Fruit fly (Drosophila melanogaster): ENCODE results near the gene CG11248.

Gene CG11248

dm6 chr3L:21652768-21653167, 27.1 kb upstream of the CG11248 start (continued):
- peak; percentile 61 for TF ChIP-seq slp2 (GFP tag; optimal IDR thresholded peaks at IDR 0.05)
- no peak for TF ChIP-seq CG7745 (tag; optimal IDR thresholded peaks at IDR 0.05)
- peak; percentile 73 for TF ChIP-seq CG13123 (GFP tag; optimal IDR thresholded peaks at IDR 0.05)
- TF ChIP-seq eve (GFP tag; optimal IDR thresholded peaks at IDR 0.05) = no peak
- peak; percentile 61 for TF ChIP-seq pita (GFP tag; optimal IDR thresholded peaks at IDR 0.05)
- no peak for TF ChIP-seq Usf (GFP tag; optimal IDR thresholded peaks at IDR 0.05)
- peak; percentile 56 for TF ChIP-seq pho (GFP tag; optimal IDR thresholded peaks at IDR 0.05)
- TF ChIP-seq CG6689 (GFP tag; IDR thresholded peaks at IDR 0.05) = no peak; the same call in 1 of the 2 replicates
- TF ChIP-seq CG9215 (GFP tag; IDR thresholded peaks at IDR 0.05) = no peak; the same call in 1 of the 2 replicates
- no peak for TF ChIP-seq BtbVII (GFP tag; optimal IDR thresholded peaks at IDR 0.05)
- no peak for TF ChIP-seq Asciz (GFP tag; optimal IDR thresholded peaks at IDR 0.05)
- TF ChIP-seq CG7963 (GFP tag; IDR thresholded peaks at IDR 0.05; ENCODE audit: partially characterized antibody) = no peak
- peak in 1 of 3 experiments; percentile 26 for TF ChIP-seq lola (GFP tag; optimal IDR thresholded peaks at IDR 0.05)
- peak; percentile 65 for TF ChIP-seq ranshi (GFP tag; IDR thresholded peaks at IDR 0.05)
- TF ChIP-seq CG4617 (GFP tag; optimal IDR thresholded peaks at IDR 0.05; ENCODE audit: borderline replicate concordance) = peak; percentile 42
- TF ChIP-seq HHEX (GFP tag; optimal IDR thresholded peaks at IDR 0.05) = no peak
- TF ChIP-seq ken (GFP tag; IDR thresholded peaks at IDR 0.05) = peak; percentile 41; the same call in 1 of the 3 replicates
- TF ChIP-seq CG13287 (GFP tag; IDR thresholded peaks at IDR 0.05; ENCODE audit: partially characterized antibody) = peak; percentile 27; the same call in 1 of the 2 replicates
- TF ChIP-seq CG11696 (GFP tag; IDR thresholded peaks at IDR 0.05) = no peak
- TF ChIP-seq CG15269 (tag; optimal IDR thresholded peaks at IDR 0.05) = peak; percentile 66
- no peak for TF ChIP-seq CG11398 (GFP tag; optimal IDR thresholded peaks at IDR 0.05)
- no peak for TF ChIP-seq sna (GFP tag; IDR thresholded peaks at IDR 0.05; ENCODE audit: partially characterized antibody)
- TF ChIP-seq CG6813 (GFP tag; optimal IDR thresholded peaks at IDR 0.05) = peak; percentile 24
- TF ChIP-seq CG31365 (tag; optimal IDR thresholded peaks at IDR 0.05) = peak; percentile 45
- TF ChIP-seq CG17912 (GFP tag; optimal IDR thresholded peaks at IDR 0.05) = peak; percentile 50
- no peak for TF ChIP-seq Drgx (GFP tag; IDR thresholded peaks at IDR 0.05)
- TF ChIP-seq CG16813 (GFP tag; IDR thresholded peaks at IDR 0.05; ENCODE audit: partially characterized antibody) = peak; percentile 37; the same call in 1 of the 3 replicates
- peak; percentile 80 for TF ChIP-seq CG8944 (GFP tag; optimal IDR thresholded peaks at IDR 0.05)
- peak; percentile 93 for TF ChIP-seq CG2199 (GFP tag; IDR thresholded peaks at IDR 0.05)
- peak in 1 of 2 experiments; percentile 69 for TF ChIP-seq bsh (GFP tag; optimal IDR thresholded peaks at IDR 0.05)
- TF ChIP-seq Dll (GFP tag; IDR thresholded peaks at IDR 0.05; ENCODE audit: partially characterized antibody) = no peak
- no peak for TF ChIP-seq crp (GFP tag; optimal IDR thresholded peaks at IDR 0.05)
- peak; percentile 20 for TF ChIP-seq CG9727 (GFP tag; optimal IDR thresholded peaks at IDR 0.05)
- no peak for TF ChIP-seq CG15011 (GFP tag; optimal IDR thresholded peaks at IDR 0.05)
- peak; percentile 63 for TF ChIP-seq CG6654 (GFP tag; optimal IDR thresholded peaks at IDR 0.05)
- peak; percentile 74 for TF ChIP-seq bab2 (GFP tag; optimal IDR thresholded peaks at IDR 0.05)
- TF ChIP-seq CG13894 (tag; optimal IDR thresholded peaks at IDR 0.05) = peak; percentile 57
- peak; percentile 59 for TF ChIP-seq Dad (GFP tag; optimal IDR thresholded peaks at IDR 0.05)
- TF ChIP-seq sisA (GFP tag; IDR thresholded peaks at IDR 0.05) = peak; percentile 81
- 0 out of 2 replicates have a peak, but pooled peaks have one; percentile 18 for TF ChIP-seq CG4730 (GFP tag; IDR thresholded peaks at IDR 0.05)
- no peak for TF ChIP-seq ara (GFP tag; IDR thresholded peaks at IDR 0.05)
- TF ChIP-seq tup (GFP tag; optimal IDR thresholded peaks at IDR 0.05) = no peak
- peak; percentile 36 for TF ChIP-seq CG4707 (GFP tag; optimal IDR thresholded peaks at IDR 0.05)
- peak; percentile 45 for TF ChIP-seq CG1792 (GFP tag; optimal IDR thresholded peaks at IDR 0.05)
- TF ChIP-seq zf30C (GFP tag; optimal IDR thresholded peaks at IDR 0.05) = no peak
- TF ChIP-seq CG17328 (GFP tag; IDR thresholded peaks at IDR 0.05) = peak; percentile 69
- peak; percentile 14 for TF ChIP-seq CG18619 (GFP tag; optimal IDR thresholded peaks at IDR 0.05)
- peak; percentile 38 for TF ChIP-seq CG15514 (GFP tag; optimal IDR thresholded peaks at IDR 0.05)
- TF ChIP-seq ham (GFP tag; IDR thresholded peaks at IDR 0.05) = no peak
